Worm (Caenorhabditis elegans) whole organism, L4/young adult: ENCODE measurements around the gene sucl-1.

Source experiments
- W03F9.2 ChIP-seq: fragments of 150-350 bp; optimal IDR thresholded peaks from 2 replicates; lab custom pipeline; 2014; ENCODE audit warnings: missing biosample characterization, missing genetic modification characterization
- dao-5 ChIP-seq: sonication (generic microtip); optimal IDR thresholded peaks from 2 replicates; lab custom pipeline; 2016; ENCODE audit warnings: missing genotype, missing genetic modification characterization, moderate library complexity, missing compliant biosample characterization
- him-1 ChIP-seq: sonication (generic microtip); optimal IDR thresholded peaks from 2 replicates; lab custom pipeline; 2016; ENCODE audit warnings: missing genotype, missing genetic modification reagents, missing genetic modification characterization, missing compliant biosample characterization

The sucl-1 gene

DNA sequence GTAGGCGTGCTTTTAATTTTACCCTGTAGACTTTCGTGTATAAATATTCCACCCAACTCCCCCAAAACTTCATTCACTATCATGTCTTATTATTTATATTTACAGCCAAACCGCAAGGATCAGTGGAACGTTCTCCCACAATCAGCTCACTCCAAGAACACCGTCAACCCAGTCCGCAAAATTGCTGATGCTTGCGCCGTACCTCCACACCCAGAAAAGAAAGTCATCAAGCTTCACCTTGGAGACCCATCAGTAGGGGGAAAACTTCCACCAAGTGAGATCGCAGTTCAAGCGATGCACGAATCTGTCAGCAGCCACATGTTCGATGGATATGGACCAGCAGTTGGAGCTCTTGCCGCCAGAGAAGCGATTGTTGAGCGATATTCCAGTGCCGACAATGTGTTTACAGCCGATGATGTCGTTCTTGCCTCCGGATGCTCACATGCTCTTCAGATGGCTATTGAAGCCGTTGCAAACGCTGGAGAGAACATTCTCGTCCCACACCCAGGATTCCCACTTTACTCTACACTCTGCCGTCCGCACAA is 37.4 kb downstream of the sucl-1 start:
- no peak for TF ChIP-seq dao-5 (tag; lab: Kevin White, UChicago)
- TF ChIP-seq W03F9.2: no peak
- TF ChIP-seq him-1 (tag; lab: Kevin White, UChicago): no peak

DNA sequence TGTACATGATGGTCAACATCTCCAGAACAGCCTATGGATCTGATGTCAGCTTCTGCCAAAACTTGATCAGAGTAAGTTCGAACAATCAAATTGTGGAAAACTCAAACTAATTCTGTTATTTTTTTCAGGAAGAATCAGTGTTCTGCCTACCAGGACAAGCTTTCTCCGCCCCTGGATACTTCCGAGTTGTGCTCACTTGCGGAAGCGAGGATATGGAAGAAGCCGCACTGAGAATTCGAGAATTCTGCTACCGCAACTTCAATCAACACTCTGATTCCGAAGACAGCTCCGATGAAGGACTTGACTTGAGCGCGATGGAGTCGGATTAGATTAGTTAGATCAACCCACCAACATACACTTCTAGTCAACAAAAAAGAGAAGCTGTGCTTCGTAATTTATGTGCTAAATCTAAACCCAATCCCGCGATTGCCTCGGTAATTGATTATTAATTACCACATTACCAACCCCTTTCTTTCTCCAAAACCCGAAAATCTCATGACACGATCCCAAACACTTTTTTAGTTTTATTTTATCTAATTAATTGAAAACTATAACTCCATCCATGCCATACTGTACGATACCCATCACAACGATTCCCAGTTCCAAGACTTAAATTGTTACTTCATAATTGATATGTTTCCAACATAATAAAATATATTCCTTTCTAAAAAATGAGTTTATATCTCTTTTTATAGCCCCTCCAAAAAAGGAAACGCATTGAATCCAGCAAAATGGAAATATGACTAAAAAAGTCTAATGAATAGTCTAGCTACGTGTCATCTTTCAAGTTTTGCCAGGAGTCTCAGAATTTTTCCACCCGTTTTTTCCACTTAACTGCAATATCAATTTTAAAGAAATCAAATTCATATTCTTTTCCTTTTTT is 38.7 kb downstream of the sucl-1 start:
- TF ChIP-seq dao-5 (tag; lab: Kevin White, UChicago) (no peak), him-1 (tag; lab: Kevin White, UChicago) (no peak), W03F9.2 (no peak)

DNA sequence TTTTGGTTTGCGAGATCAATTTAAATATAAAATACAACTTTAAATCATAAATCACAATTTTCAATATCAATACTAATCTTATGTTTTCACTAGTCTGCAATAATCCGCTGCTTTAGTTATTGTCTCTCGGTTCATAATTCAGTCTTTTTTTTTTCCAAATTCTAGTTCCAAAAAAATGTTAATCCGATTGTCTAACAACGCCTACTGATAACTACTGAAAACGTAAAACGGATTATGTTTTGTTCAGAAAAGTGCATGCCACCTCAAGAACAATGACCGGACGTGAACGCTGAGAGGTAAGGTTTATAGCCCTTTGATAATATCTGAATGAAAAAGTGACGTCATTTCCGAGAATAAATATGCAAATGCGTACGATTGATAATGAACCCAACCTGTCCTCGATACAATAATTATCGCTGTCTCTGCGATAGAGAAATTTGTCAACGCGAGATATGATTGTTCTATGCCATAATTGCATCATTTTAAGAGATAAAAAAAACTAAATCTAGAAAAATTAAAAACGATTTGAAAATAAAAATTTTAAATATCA is 39.4 kb downstream of the sucl-1 start, which contains the start of gene sprr-2:
sprr-2 (plus strand) TSS at position 248 of the 550 bp plus-strand sequence.
- TF ChIP-seq W03F9.2: no peak
- no peak for TF ChIP-seq him-1 (tag; lab: Kevin White, UChicago)
- no peak for TF ChIP-seq dao-5 (tag; lab: Kevin White, UChicago)

DNA sequence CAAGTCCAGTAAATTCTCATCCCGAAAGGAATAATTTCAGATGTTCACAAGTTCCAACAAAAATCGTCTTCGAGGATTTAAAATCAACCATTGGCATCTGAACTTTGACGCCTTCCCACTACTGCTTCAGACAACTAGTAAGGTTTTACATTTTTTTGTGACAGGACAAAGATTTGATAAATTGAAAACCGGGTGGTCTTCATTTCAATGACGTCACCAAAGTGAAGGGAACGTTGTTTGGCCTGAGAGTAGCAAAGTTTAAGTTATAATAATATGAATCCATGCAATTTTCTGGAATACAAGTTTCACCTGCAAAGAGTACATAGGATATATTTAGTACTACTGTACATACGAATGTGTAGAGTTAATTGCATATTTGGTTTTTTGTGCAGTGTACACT is 40.3 kb downstream of the sucl-1 start:
- TF ChIP-seq dao-5 (tag; lab: Kevin White, UChicago): no peak
- TF ChIP-seq him-1 (tag; lab: Kevin White, UChicago): no peak
- no peak for TF ChIP-seq W03F9.2

DNA sequence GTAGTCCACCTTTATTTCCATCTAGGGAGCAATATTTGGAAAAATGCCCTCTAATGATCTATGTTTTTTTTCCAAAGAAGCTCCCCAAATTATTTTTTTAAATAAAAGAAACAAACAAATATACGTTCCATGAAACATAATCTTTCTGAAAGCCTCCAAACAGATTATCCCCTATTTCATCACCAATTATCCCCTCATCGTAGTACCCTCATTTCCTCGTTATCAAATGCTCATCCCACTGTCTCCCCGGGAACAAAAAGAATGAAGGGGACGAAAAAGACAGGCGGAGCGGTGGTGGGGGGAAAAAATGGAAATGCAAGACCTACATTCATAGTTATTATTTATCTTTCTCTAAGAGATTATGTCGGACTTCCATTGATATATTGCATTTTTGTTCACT is 43.6 kb downstream of the sucl-1 start:
- TF ChIP-seq him-1 (tag; lab: Kevin White, UChicago) (no peak), W03F9.2 (no peak), dao-5 (tag; lab: Kevin White, UChicago) (no peak)

DNA sequence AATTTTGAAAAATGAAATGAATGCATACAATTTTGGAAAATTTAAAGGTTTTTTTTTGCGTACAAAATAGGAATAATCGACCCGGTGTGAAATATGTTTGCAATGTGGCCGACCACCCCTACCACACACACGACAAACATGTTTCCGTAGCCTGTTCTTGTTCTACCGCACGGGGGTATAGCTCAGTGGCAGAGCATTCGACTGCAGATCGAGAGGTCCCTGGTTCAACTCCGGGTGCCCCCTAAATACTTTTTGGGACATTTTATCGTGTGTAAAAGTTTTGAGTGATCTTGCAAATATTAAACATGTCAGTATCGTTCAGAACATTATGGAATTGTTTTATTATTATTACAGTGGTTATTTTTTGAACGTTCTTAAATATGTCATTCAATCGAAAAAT is 50.9 kb downstream of the sucl-1 start:
- no peak for TF ChIP-seq dao-5 (tag; lab: Kevin White, UChicago)
- no peak for TF ChIP-seq him-1 (tag; lab: Kevin White, UChicago)
- no peak for TF ChIP-seq W03F9.2
